Fruit fly (Drosophila melanogaster) whole organism, wandering third instar larva: ENCODE measurements around the gene CG7789.

Experiments
- CG32264 ChIP-seq: fragments of 200-800 bp; sonication (Bioruptor generic); optimal IDR thresholded peaks from 2 replicates; lab custom pipeline; 2016; ENCODE audit warnings: missing biosample characterization, missing genetic modification characterization
- Hr78 ChIP-seq: fragments of >200 bp; optimal IDR thresholded peaks from 2 replicates; lab custom pipeline; 2017; ENCODE audit warnings: missing biosample characterization, missing genetic modification characterization
- OdsH ChIP-seq: fragments of 200-800 bp; sonication (Bioruptor generic); optimal IDR thresholded peaks from 2 replicates; lab custom pipeline; 2016; ENCODE audit warnings: missing biosample characterization, mild to moderate bottlenecking, missing genetic modification characterization
- Vsx2 ChIP-seq: fragments of 200-300, 225-300 bp; sonication (Bioruptor generic); optimal IDR thresholded peaks from 2 replicates; lab custom pipeline; 2018; ENCODE audit warnings: missing biosample characterization, missing genetic modification characterization; ENCODE audit not compliant: partially characterized antibody
- jim ChIP-seq: fragments of 175-275, 200-325 bp; sonication (Bioruptor generic); optimal IDR thresholded peaks from 2 replicates; lab custom pipeline; 2016; ENCODE audit warnings: missing biosample characterization, mild to moderate bottlenecking, missing genetic modification characterization
- pan ChIP-seq: fragments of >200 bp; optimal IDR thresholded peaks from 2 replicates; lab custom pipeline; 2017
- psq ChIP-seq: fragments of 200-800 bp; sonication (Bioruptor generic); optimal IDR thresholded peaks from 3 replicates; lab custom pipeline; 2017; ENCODE audit warnings: missing biosample characterization, mild to moderate bottlenecking, missing genetic modification characterization, moderate library complexity

DNA sequence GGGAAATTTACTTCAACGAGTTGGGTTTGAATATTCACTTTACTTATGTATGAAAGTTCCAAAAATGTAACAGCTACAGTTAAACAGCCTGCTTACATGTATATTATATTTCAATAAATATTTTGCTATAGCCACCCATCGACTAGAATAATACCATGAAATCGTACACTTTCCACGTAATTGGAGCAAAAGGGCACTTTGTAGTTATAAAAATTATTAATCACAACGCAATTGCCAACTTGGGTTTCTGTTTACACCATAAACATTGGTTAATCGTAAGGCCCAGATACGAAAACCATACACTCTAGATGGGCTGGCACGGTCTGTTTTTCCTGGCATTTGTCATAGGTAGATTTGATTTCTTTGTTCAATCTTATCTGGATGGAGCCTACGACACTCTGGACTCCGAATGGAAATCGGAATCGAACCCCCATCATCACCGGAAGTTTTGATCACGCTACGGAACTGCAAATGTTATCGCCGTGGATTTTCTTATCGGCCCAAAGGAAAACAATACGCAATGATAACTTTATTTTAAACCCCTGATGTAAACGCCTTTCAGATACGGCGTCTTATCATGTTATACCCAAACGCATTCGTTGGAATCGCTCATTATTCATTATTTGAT lies 22.5 kb upstream of the CG7789 start, which contains the start of gene fig:
- TF ChIP-seq Hr78 (GFP tag; lab: Kevin White, UChicago) (no peak), jim (GFP tag; lab: Kevin White, UChicago) (no peak), psq (GFP tag; lab: Kevin White, UChicago) (no peak), OdsH (GFP tag; lab: Kevin White, UChicago) (no peak), Vsx2 (GFP tag; lab: Kevin White, UChicago) (no peak), CG32264 (GFP tag; lab: Kevin White, UChicago) (no peak), pan (lab: Kevin White, UChicago) (no peak)
